Worm (Caenorhabditis elegans): ENCODE results near the gene sul-3.

DNA sequence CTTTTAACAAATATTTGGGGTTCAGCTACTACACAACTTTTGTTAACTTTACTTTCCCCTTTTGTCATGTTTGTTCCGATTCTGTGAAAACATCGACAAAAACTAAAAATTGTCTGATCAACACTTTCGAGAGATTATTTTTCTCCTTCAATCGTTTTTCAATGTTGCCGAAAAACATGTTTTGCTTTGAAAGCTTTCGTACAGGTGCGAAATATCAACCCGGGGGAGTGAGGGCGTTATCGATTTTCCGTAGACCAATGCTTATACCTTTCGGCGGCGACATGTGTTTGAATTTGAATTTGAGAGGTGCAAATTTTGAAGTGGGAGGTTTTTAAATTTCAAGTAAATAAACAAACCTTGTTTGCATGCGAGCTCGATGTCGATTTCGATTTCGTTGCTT, 25.6 kb downstream of the sul-3 start:
- no peak for TF ChIP-seq snpc-4 (tag; optimal IDR thresholded peaks at IDR 0.05)
- TF ChIP-seq aly-2 (tag; optimal IDR thresholded peaks at IDR 0.05): no peak
- TF ChIP-seq nhr-77 (tag; optimal IDR thresholded peaks at IDR 0.05): no peak
- TF ChIP-seq snpc-1.2 (GFP tag; IDR thresholded peaks at IDR 0.05): no peak
- TF ChIP-seq lin-39 (tag; optimal IDR thresholded peaks at IDR 0.05): no peak

All from whole organism, L4 larva.